Worm (Caenorhabditis elegans): ENCODE measurements around the gene spl-2.

DNA sequence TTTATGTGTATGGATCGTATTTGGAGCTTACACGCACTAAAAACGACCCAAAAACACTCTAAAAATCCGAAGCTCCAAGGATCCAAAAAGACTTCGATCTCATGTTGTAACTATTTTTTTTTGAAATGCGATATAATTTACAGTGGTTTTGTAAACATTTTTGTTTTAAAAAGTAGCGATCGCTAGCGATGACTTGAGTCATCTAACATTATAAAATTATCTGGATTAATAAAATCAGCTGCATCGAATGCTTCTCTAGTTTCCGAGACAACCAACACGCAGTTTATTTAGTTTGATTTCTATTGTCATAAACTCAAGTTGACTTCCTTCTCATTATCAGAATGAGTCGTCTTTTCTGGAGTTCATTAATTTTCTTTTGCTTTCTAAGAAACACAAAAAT lies 14.7 kb downstream of the spl-2 start, which contains the start of gene F21C10.1:
- TF ChIP-seq ceh-82 (tag; optimal IDR thresholded peaks at IDR 0.05), result no peak
- TF ChIP-seq elt-1 (tag; optimal IDR thresholded peaks at IDR 0.05), result no peak
- TF ChIP-seq ama-1 (optimal IDR thresholded peaks at IDR 0.05), result no peak
- TF ChIP-seq zag-1 (tag; optimal IDR thresholded peaks at IDR 0.05), result no peak
- TF ChIP-seq ztf-11 (tag; optimal IDR thresholded peaks at IDR 0.05), result no peak
- no peak for TF ChIP-seq alr-1 (tag; optimal IDR thresholded peaks at IDR 0.05)
- TF ChIP-seq nhr-77 (tag; optimal IDR thresholded peaks at IDR 0.05), result no peak
- TF ChIP-seq fos-1 (tag; optimal IDR thresholded peaks at IDR 0.05), result no peak
- no peak for TF ChIP-seq nhr-237 (tag; optimal IDR thresholded peaks at IDR 0.05)
- TF ChIP-seq aly-2 (tag; optimal IDR thresholded peaks at IDR 0.05), result no peak
- no peak for TF ChIP-seq mab-5 (tag; optimal IDR thresholded peaks at IDR 0.05)
- no peak for TF ChIP-seq mdl-1 (tag; optimal IDR thresholded peaks at IDR 0.05)

Measured in whole organism, L2 larva.